Worm (Caenorhabditis elegans) whole organism, L4 larva: ENCODE results near the gene F07C4.10.

Source experiments
- F26F4.8 ChIP-seq: fragments of 200-800 bp; sonication (Bioruptor generic); conservative IDR thresholded peaks from 2 replicates; pipeline ENCODE4 v1.3.6; 2022; ENCODE audit warnings: missing genetic modification characterization, missing compliant biosample characterization
- F49E8.2 ChIP-seq: sonication (generic microtip); optimal IDR thresholded peaks from 2 replicates; lab custom pipeline; 2016; ENCODE audit warnings: missing compliant biosample characterization, mild to moderate bottlenecking, missing genetic modification characterization, borderline replicate concordance
- Y5F2A.4 ChIP-seq: fragments of 200-800 bp; sonication (Bioruptor generic); optimal IDR thresholded peaks from 2 replicates; lab custom pipeline; 2018; ENCODE audit warnings: mild to moderate bottlenecking, missing genetic modification characterization, missing compliant biosample characterization
- ZK337.2 ChIP-seq: fragments of 200-800 bp; sonication (Bioruptor generic); IDR thresholded peaks from 2 replicates; pipeline ENCODE4 v1.3.6; 2022; ENCODE audit warnings: missing genetic modification reagents, missing genetic modification characterization, missing compliant biosample characterization
- ZK546.5 ChIP-seq, 2 experiments: sonication (generic microtip); optimal IDR thresholded peaks; 2 replicates each; lab custom pipeline; 2017; ENCODE audit warnings: missing biosample characterization in 2 of 2, missing genetic modification characterization in 2 of 2
- aly-2 ChIP-seq: sonication (generic microtip); optimal IDR thresholded peaks from 2 replicates; lab custom pipeline; 2018; ENCODE audit warnings: missing biosample characterization, missing genetic modification characterization
- ceh-20 ChIP-seq: fragments of 200-800 bp; sonication (Bioruptor generic); IDR thresholded peaks from 2 replicates; pipeline ENCODE4 v1.3.6; 2022; ENCODE audit warnings: missing genetic modification reagents, missing genetic modification characterization, missing compliant biosample characterization
- ceh-32 ChIP-seq: sonication (generic microtip); optimal IDR thresholded peaks from 2 replicates; lab custom pipeline; 2016; ENCODE audit warnings: mild to moderate bottlenecking, missing genetic modification characterization, missing compliant biosample characterization; ENCODE audit not compliant: poor library complexity
- ces-1 ChIP-seq: fragments of 150-350 bp; sonication (generic microtip); optimal IDR thresholded peaks from 4 replicates; lab custom pipeline; 2014; ENCODE audit warnings: missing biosample characterization, missing genetic modification reagents, missing genetic modification characterization
- cey-2 ChIP-seq: sonication (generic microtip); optimal IDR thresholded peaks from 3 replicates; lab custom pipeline; 2017; ENCODE audit warnings: missing genetic modification characterization, mild to moderate bottlenecking, missing compliant biosample characterization, antibody characterized with exemption, borderline replicate concordance; ENCODE audit not compliant: insufficient read depth
- daf-12 ChIP-seq: fragments of 150-350 bp; optimal IDR thresholded peaks from 2 replicates; lab custom pipeline; 2014; ENCODE audit warnings: missing biosample characterization, missing genetic modification reagents, missing genetic modification characterization
- dmd-6 ChIP-seq: fragments of 200-800 bp; sonication (Bioruptor generic); IDR thresholded peaks from 2 replicates; pipeline ENCODE4 v1.3.6; 2022; ENCODE audit warnings: missing genetic modification reagents, missing genetic modification characterization, missing compliant biosample characterization
- duxl-1 ChIP-seq: sonication (generic microtip); optimal IDR thresholded peaks from 2 replicates; lab custom pipeline; 2016; ENCODE audit warnings: mild to moderate bottlenecking, missing genetic modification characterization, moderate library complexity, missing compliant biosample characterization; ENCODE audit not compliant: poor library complexity
- egl-27 ChIP-seq: sonication (generic microtip); optimal IDR thresholded peaks from 3 replicates; lab custom pipeline; 2017; ENCODE audit warnings: missing biosample characterization, missing genetic modification reagents, missing genetic modification characterization
- hif-1 ChIP-seq, 2 experiments: sonication (generic microtip); optimal IDR thresholded peaks; 2 replicates each; lab custom pipeline; 2016 to 2017; ENCODE audit warnings: missing compliant biosample characterization in 2 of 2, missing genetic modification characterization in 2 of 2, missing genetic modification reagents in 2 of 2, missing genotype in 2 of 2, mild to moderate bottlenecking in 1 of 2
- hlh-11 ChIP-seq: fragments of 200-800 bp; sonication (Bioruptor generic); optimal IDR thresholded peaks from 2 replicates; lab custom pipeline; 2018; ENCODE audit warnings: mild to moderate bottlenecking, missing genetic modification characterization, missing compliant biosample characterization
- hlh-30 ChIP-seq: sonication (generic microtip); optimal IDR thresholded peaks from 2 replicates; lab custom pipeline; 2017; ENCODE audit warnings: antibody characterized with exemption, mild to moderate bottlenecking, missing genetic modification characterization, missing compliant biosample characterization; ENCODE audit not compliant: insufficient read depth
- hmg-1.1 ChIP-seq: fragments of 200-800 bp; sonication (Bioruptor generic); IDR thresholded peaks from 2 replicates; pipeline ENCODE4 v1.3.6; 2022; ENCODE audit warnings: missing genetic modification reagents, missing genetic modification characterization, missing compliant biosample characterization
- lin-1 ChIP-seq: fragments of 200-800 bp; sonication (Bioruptor generic); IDR thresholded peaks from 2 replicates; pipeline ENCODE4 v1.3.6; 2022; ENCODE audit warnings: missing genetic modification reagents, missing genetic modification characterization, missing compliant biosample characterization
- lin-38 ChIP-seq: fragments of 200-800 bp; sonication (Bioruptor generic); IDR thresholded peaks from 2 replicates; pipeline ENCODE4 v1.3.6; 2022; ENCODE audit warnings: missing genetic modification reagents, missing genetic modification characterization, missing compliant biosample characterization
- mep-1 ChIP-seq: fragments of 150-350 bp; sonication (generic microtip); optimal IDR thresholded peaks from 3 replicates; lab custom pipeline; 2014; ENCODE audit warnings: missing biosample characterization, missing genetic modification characterization
- mes-2 ChIP-seq: sonication (generic microtip); optimal IDR thresholded peaks from 2 replicates; lab custom pipeline; 2016; ENCODE audit warnings: missing genotype, mild to moderate bottlenecking, missing genetic modification characterization, missing compliant biosample characterization; ENCODE audit not compliant: poor library complexity, severe bottlenecking
- mxl-2 ChIP-seq: fragments of 200-800 bp; sonication (Bioruptor generic); conservative IDR thresholded peaks from 2 replicates; pipeline ENCODE4 v1.3.6; 2022; ENCODE audit warnings: missing genetic modification reagents, missing genetic modification characterization, missing compliant biosample characterization
- mxl-3 ChIP-seq: fragments of 200-800 bp; sonication (Bioruptor generic); optimal IDR thresholded peaks from 2 replicates; lab custom pipeline; 2018; ENCODE audit warnings: mild to moderate bottlenecking, missing genetic modification characterization, missing compliant biosample characterization
- nhr-10 ChIP-seq: fragments of 150-350 bp; optimal IDR thresholded peaks from 2 replicates; lab custom pipeline; 2014; ENCODE audit warnings: missing biosample characterization, missing genetic modification characterization
- nhr-237 ChIP-seq: sonication (generic microtip); optimal IDR thresholded peaks from 2 replicates; lab custom pipeline; 2017; ENCODE audit warnings: missing biosample characterization, missing genetic modification characterization
- nhr-28 ChIP-seq: fragments of 150-350 bp; optimal IDR thresholded peaks from 2 replicates; lab custom pipeline; 2014; ENCODE audit warnings: missing biosample characterization, missing genetic modification characterization
- nhr-41 ChIP-seq: fragments of 200-800 bp; sonication (Bioruptor generic); IDR thresholded peaks from 2 replicates; pipeline ENCODE4 v1.3.6; 2022; ENCODE audit warnings: missing genetic modification reagents, missing genetic modification characterization, missing compliant biosample characterization
- nhr-42 ChIP-seq: fragments of 200-800 bp; sonication (Bioruptor generic); IDR thresholded peaks from 2 replicates; pipeline ENCODE4 v1.3.6; 2022; ENCODE audit warnings: missing genetic modification characterization, missing compliant biosample characterization
- nhr-48 ChIP-seq: sonication (generic microtip); optimal IDR thresholded peaks from 2 replicates; lab custom pipeline; 2016; ENCODE audit warnings: mild to moderate bottlenecking, missing genetic modification characterization, missing compliant biosample characterization
- nhr-77 ChIP-seq: fragments of 150-350 bp; optimal IDR thresholded peaks from 2 replicates; lab custom pipeline; 2014; ENCODE audit warnings: missing biosample characterization, missing genetic modification characterization
- pha-4 ChIP-seq, 2 experiments: fragments of 150-350 bp in 1 of 2; fragments of 200-800 bp in 1 of 2; sonication (Bioruptor generic) in 1 of 2; IDR thresholded peaks in 1 of 2; optimal IDR thresholded peaks in 1 of 2; 2 replicates each; pipeline versions ENCODE4 v1.3.6 to Lab custom; 2014 to 2022; ENCODE audit warnings: missing genetic modification characterization in 2 of 2, missing genetic modification reagents in 2 of 2, missing biosample characterization in 1 of 2, missing compliant biosample characterization in 1 of 2
- php-3 ChIP-seq: fragments of 200-800 bp; sonication (Bioruptor generic); IDR thresholded peaks from 2 replicates; pipeline ENCODE4 v1.3.6; 2022; ENCODE audit warnings: missing genetic modification reagents, missing genetic modification characterization, missing compliant biosample characterization
- sdz-12 ChIP-seq: fragments of 200-800 bp; sonication (Bioruptor generic); optimal IDR thresholded peaks from 2 replicates; lab custom pipeline; 2018; ENCODE audit warnings: mild to moderate bottlenecking, missing genetic modification characterization, missing compliant biosample characterization
- snpc-1.2 ChIP-seq: fragments of 200-800 bp; sonication (Bioruptor generic); IDR thresholded peaks from 2 replicates; pipeline ENCODE4 v1.3.6; 2022; ENCODE audit warnings: missing genetic modification reagents, missing genetic modification characterization, missing compliant biosample characterization
- tag-97 ChIP-seq: fragments of 200-800 bp; sonication (Bioruptor generic); IDR thresholded peaks from 2 replicates; pipeline ENCODE4 v1.3.6; 2022; ENCODE audit warnings: missing genetic modification characterization, missing compliant biosample characterization
- vab-7 ChIP-seq: fragments of 200-800 bp; sonication (Bioruptor generic); IDR thresholded peaks from 2 replicates; pipeline ENCODE4 v1.3.6; 2022; ENCODE audit warnings: missing genetic modification reagents, missing genetic modification characterization, missing compliant biosample characterization

Gene F07C4.10

ce11 chrV:7609698-7610420, 29.8 kb downstream of the F07C4.10 start, which contains the start of the genes folt-3 and clec-214:
Gene folt-3, minus strand, starts transcription at chrV:7609748.
Gene clec-214, plus strand, starts transcription at chrV:7610370.
- no peak for TF ChIP-seq nhr-41
- peak; percentile 80 for TF ChIP-seq nhr-28
- TF ChIP-seq pha-4 (GFP tag; IDR thresholded peaks at IDR 0.05; lab: Robert Waterston, UW) = no peak
- no peak for TF ChIP-seq pha-4 (tag; optimal IDR thresholded peaks at IDR 0.05; lab: Kevin White, UChicago)
- TF ChIP-seq Y5F2A.4 (GFP tag; lab: Kevin White, UChicago) = no peak
- TF ChIP-seq hif-1 (tag; optimal IDR thresholded peaks at IDR 0.05; lab: Kevin White, UChicago) = no peak

- no peak for TF ChIP-seq mes-2 (tag; lab: Kevin White, UChicago)
- TF ChIP-seq nhr-77 = no peak
- TF ChIP-seq ZK337.2 (GFP tag; lab: Robert Waterston, UW) = no peak
- TF ChIP-seq mxl-2 (GFP tag; lab: Robert Waterston, UW) = no peak
- TF ChIP-seq cey-2 (tag; lab: Kevin White, UChicago) = no peak
- no peak for TF ChIP-seq egl-27 (tag; lab: Kevin White, UChicago)
- no peak for TF ChIP-seq lin-38
- no peak for TF ChIP-seq ces-1 (GFP tag; lab: Kevin White, UChicago)
- no peak for TF ChIP-seq snpc-1.2
- TF ChIP-seq F49E8.2 (tag; lab: Kevin White, UChicago) = no peak
- no peak for TF ChIP-seq nhr-42 (GFP tag; lab: Robert Waterston, UW)
- TF ChIP-seq hlh-30 (tag; lab: Kevin White, UChicago) = no peak
- no peak for TF ChIP-seq vab-7 (GFP tag; lab: Robert Waterston, UW)
- TF ChIP-seq hmg-1.1 = no peak
Measured at ce11 chrV:7604858-7605257, 34.8 kb downstream of the F07C4.10 start, which contains the start of gene clec-213. Gene clec-213, plus strand, starts transcription at chrV:7605158.

- TF ChIP-seq F26F4.8 (no peak), sdz-12 (no peak), lin-1 (GFP tag; lab: Robert Waterston, UW) (no peak), dmd-6 (GFP tag; lab: Robert Waterston, UW) (no peak), daf-12 (tag; lab: Kevin White, UChicago) (no peak), nhr-48 (no peak), mxl-3 (GFP tag; lab: Kevin White, UChicago) (no peak), aly-2 (tag; lab: Kevin White, UChicago) (no peak), ZK546.5 (tag; optimal IDR thresholded peaks at IDR 0.05; lab: Kevin White, UChicago) (no peak)
Measured at ce11 chrV:7603404-7603803, 36.3 kb downstream of the F07C4.10 start, which contains the start of gene C50E3.11. Gene C50E3.11, minus strand, starts transcription at chrV:7603486.

- no peak for TF ChIP-seq hlh-11 (tag; lab: Kevin White, UChicago)
- no peak for TF ChIP-seq nhr-10 (tag; lab: Kevin White, UChicago)
- TF ChIP-seq mep-1 (tag; lab: Kevin White, UChicago) = no peak
- no peak for TF ChIP-seq tag-97
- no peak for TF ChIP-seq duxl-1 (tag; lab: Kevin White, UChicago)
- TF ChIP-seq ceh-32 (tag; lab: Kevin White, UChicago) = no peak
- no peak for TF ChIP-seq php-3 (GFP tag; lab: Robert Waterston, UW)
- TF ChIP-seq snpc-1.2 = no peak
- no peak for TF ChIP-seq nhr-237 (tag; lab: Kevin White, UChicago)
- no peak for TF ChIP-seq ceh-20
Measured at ce11 chrV:7601443-7601842, 38.2 kb downstream of the F07C4.10 start, which contains the start of gene scl-26. Gene scl-26, minus strand, starts transcription at chrV:7601543.
